Fruit fly (Drosophila melanogaster): Measurements from ENCODE around the gene CG13318.
A peak's percentile ranks its signal among the peaks of the same experiment; 100 is the strongest.

Gene CG13318

dm6 chr3R:8812342-8812966, 40.0 kb upstream of the CG13318 start (continued):
- TF ChIP-seq CG9727 (GFP tag; optimal IDR thresholded peaks at IDR 0.05) (peak; percentile 36), CG18011 (GFP tag; optimal IDR thresholded peaks at IDR 0.05) (peak; percentile 16), ERR (GFP tag; optimal IDR thresholded peaks at IDR 0.05) (no peak), CG10959 (GFP tag; IDR thresholded peaks at IDR 0.05) (peak; percentile 17; the same call in 1 of the 2 replicates), CG9609 (GFP tag; optimal IDR thresholded peaks at IDR 0.05) (peak; percentile 22), PHDP (tag; optimal IDR thresholded peaks at IDR 0.05) (no peak), Opbp (GFP tag; IDR thresholded peaks at IDR 0.05; ENCODE audit: partially characterized antibody) (no peak), CG10431 (GFP tag; optimal IDR thresholded peaks at IDR 0.05) (no peak), CG9817 (tag; optimal IDR thresholded peaks at IDR 0.05) (no peak), ttk (GFP tag; IDR thresholded peaks at IDR 0.05) (peak; percentile 46; the same call in 1 of the 2 replicates), Vsx1 (GFP tag; optimal IDR thresholded peaks at IDR 0.05) (no peak), CG10147 (GFP tag; optimal IDR thresholded peaks at IDR 0.05) (peak; percentile 17), CG10543 (GFP tag; optimal IDR thresholded peaks at IDR 0.05) (peak; percentile 31), Usf (GFP tag; optimal IDR thresholded peaks at IDR 0.05) (no peak), Hmr (GFP tag; optimal IDR thresholded peaks at IDR 0.05) (no peak), lilli (GFP tag; optimal IDR thresholded peaks at IDR 0.05) (peak; percentile 59), CG13624 (GFP tag; optimal IDR thresholded peaks at IDR 0.05) (peak; percentile 39), Hand (GFP tag; optimal IDR thresholded peaks at IDR 0.05) (peak; percentile 29), CG7963 (GFP tag; IDR thresholded peaks at IDR 0.05; ENCODE audit: partially characterized antibody) (no peak), grn (GFP tag; optimal IDR thresholded peaks at IDR 0.05) (peak; percentile 50), C15 (GFP tag; IDR thresholded peaks at IDR 0.05) (no peak), Gug (GFP tag; IDR thresholded peaks at IDR 0.05) (peak; percentile 39; the same call in 2 of the 4 replicates), slbo (GFP tag; IDR thresholded peaks at IDR 0.05) (peak; percentile 67), Ptx1 (GFP tag; IDR thresholded peaks at IDR 0.05) (peak; percentile 71), CG30020 (tag; optimal IDR thresholded peaks at IDR 0.05) (no peak), Camta (GFP tag; optimal IDR thresholded peaks at IDR 0.05) (peak; percentile 40), sima (GFP tag; optimal IDR thresholded peaks at IDR 0.05) (no peak), CG1792 (GFP tag; optimal IDR thresholded peaks at IDR 0.05) (peak; percentile 13), CG34224 (GFP tag; IDR thresholded peaks at IDR 0.05; ENCODE audit: partially characterized antibody) (no peak), lbe (GFP tag; optimal IDR thresholded peaks at IDR 0.05) (peak; percentile 4), CG2712 (tag; optimal IDR thresholded peaks at IDR 0.05) (peak; percentile 44), sr (GFP tag; IDR thresholded peaks at IDR 0.05) (no peak), CG14050 (GFP tag; IDR thresholded peaks at IDR 0.05) (peak; percentile 18; the same call in 1 of the 3 replicates), Dll (GFP tag; IDR thresholded peaks at IDR 0.05; ENCODE audit: partially characterized antibody) (no peak), CG32532 (GFP tag; IDR thresholded peaks at IDR 0.05) (peak; percentile 67), da (GFP tag; optimal IDR thresholded peaks at IDR 0.05) (no peak), CG2678 (tag; optimal IDR thresholded peaks at IDR 0.05) (peak; percentile 14), CG18764 (GFP tag; optimal IDR thresholded peaks at IDR 0.05) (peak; percentile 10), Oaz (GFP tag; IDR thresholded peaks at IDR 0.05) (0 out of 2 replicates have a peak, but pooled peaks have one; percentile 47), gcm2 (GFP tag; optimal IDR thresholded peaks at IDR 0.05) (peak; percentile 41), CG9215 (GFP tag; IDR thresholded peaks at IDR 0.05) (peak; percentile 58; the same call in 1 of the 2 replicates), Rfx (GFP tag; IDR thresholded peaks at IDR 0.05) (peak; percentile 71; the same call in 1 of the 2 replicates), sisA (GFP tag; IDR thresholded peaks at IDR 0.05) (peak; percentile 61), CG33557 (GFP tag; optimal IDR thresholded peaks at IDR 0.05) (no peak), Abd-B (GFP tag; optimal IDR thresholded peaks at IDR 0.05) (peak; percentile 39), CG12391 (tag; optimal IDR thresholded peaks at IDR 0.05) (peak; percentile 26), kay (GFP tag; optimal IDR thresholded peaks at IDR 0.05) (peak; percentile 64), CG3407 (GFP tag; optimal IDR thresholded peaks at IDR 0.05) (no peak), org-1 (GFP tag; optimal IDR thresholded peaks at IDR 0.05) (peak; percentile 59), E2f2 (GFP tag; IDR thresholded peaks at IDR 0.05) (peak; percentile 45; the same call in 1 of the 2 replicates)

All from whole organism, embryonic.